Worm (Caenorhabditis elegans): ENCODE measurements around the gene H20E11.3.

Gene H20E11.3

ce11 chrIV:6839091-6839522, 14.5 kb downstream of the H20E11.3 start (continued):
- TF ChIP-seq elt-3 (tag; optimal IDR thresholded peaks at IDR 0.05) (no peak), Y116A8C.19 (tag; optimal IDR thresholded peaks at IDR 0.05; ENCODE audit: borderline replicate concordance) (no peak), ceh-82 (tag; optimal IDR thresholded peaks at IDR 0.05) (peak; percentile 67 to 78 (median 77)), egl-27 (tag; optimal IDR thresholded peaks at IDR 0.05) (peak; percentile 44 to 67), nhr-11 (tag; optimal IDR thresholded peaks at IDR 0.05) (peak; percentile 77), nhr-28 (tag; optimal IDR thresholded peaks at IDR 0.05) (no peak), ztf-11 (tag; optimal IDR thresholded peaks at IDR 0.05) (no peak), hpl-2 (GFP tag; optimal IDR thresholded peaks at IDR 0.05) (no peak), blmp-1 (tag; optimal IDR thresholded peaks at IDR 0.05) (peak; percentile 80), egl-13 (tag; optimal IDR thresholded peaks at IDR 0.05) (peak; percentile 90), ceh-63 (GFP tag; optimal IDR thresholded peaks at IDR 0.05) (no peak), tlp-1 (tag; optimal IDR thresholded peaks at IDR 0.05) (no peak), C04F5.9 (tag; optimal IDR thresholded peaks at IDR 0.05) (no peak), efl-1 (optimal IDR thresholded peaks at IDR 0.05) (peak; percentile 72 to 74), efl-1 (GFP tag; optimal IDR thresholded peaks at IDR 0.05 in 1 of 2) (peak; percentile 40 to 90), irx-1 (tag; optimal IDR thresholded peaks at IDR 0.05) (peak; percentile 79), ces-1 (GFP tag; optimal IDR thresholded peaks at IDR 0.05) (no peak), pax-3 (tag; optimal IDR thresholded peaks at IDR 0.05) (peak; percentile 31), fos-1 (tag; optimal IDR thresholded peaks at IDR 0.05) (peak; percentile 58), lin-35 (GFP tag; optimal IDR thresholded peaks at IDR 0.05) (peak; percentile 58 to 73), grh-1 (GFP tag; IDR thresholded peaks at IDR 0.05) (no peak), mep-1 (tag; optimal IDR thresholded peaks at IDR 0.05) (peak; percentile 59), mab-9 (GFP tag; IDR thresholded peaks at IDR 0.05) (no peak; the same call in 1 of the 2 replicates), unc-86 (tag; optimal IDR thresholded peaks at IDR 0.05) (peak; percentile 81), ztf-4 (tag; optimal IDR thresholded peaks at IDR 0.05) (peak; percentile 56), lsy-2 (tag; optimal IDR thresholded peaks at IDR 0.05) (peak; percentile 80 to 86), lir-3 (tag; optimal IDR thresholded peaks at IDR 0.05; ENCODE audit: poor library complexity) (peak; percentile 70), nhr-237 (tag; optimal IDR thresholded peaks at IDR 0.05) (peak; percentile 34), sptf-1 (tag; optimal IDR thresholded peaks at IDR 0.05) (no peak), rnt-1 (tag; optimal IDR thresholded peaks at IDR 0.05) (peak; percentile 88), unc-130 (tag; optimal IDR thresholded peaks at IDR 0.05) (no peak), lin-13 (GFP tag; optimal IDR thresholded peaks at IDR 0.05) (peak; percentile 58), snpc-4 (tag; optimal IDR thresholded peaks at IDR 0.05) (no peak), ceh-88 (GFP tag; IDR thresholded peaks at IDR 0.05) (peak; percentile 56; the same call in 1 of the 2 replicates), skn-1 (tag; optimal IDR thresholded peaks at IDR 0.05) (peak; percentile 60), sox-4 (tag; optimal IDR thresholded peaks at IDR 0.05) (peak; percentile 18), aly-2 (tag; optimal IDR thresholded peaks at IDR 0.05) (peak; percentile 58), hlh-4 (tag; optimal IDR thresholded peaks at IDR 0.05) (no peak), efl-3 (GFP tag; optimal IDR thresholded peaks at IDR 0.05) (no peak), fkh-10 (GFP tag; optimal IDR thresholded peaks at IDR 0.05) (peak; percentile 94), mdl-1 (tag; optimal IDR thresholded peaks at IDR 0.05) (peak in 1 of 2 experiments; percentile 41), sup-37 (GFP tag; optimal IDR thresholded peaks at IDR 0.05) (peak; percentile 33), pqm-1 (tag; optimal IDR thresholded peaks at IDR 0.05) (peak; percentile 49), C16A3.4 (tag; optimal IDR thresholded peaks at IDR 0.05) (no peak), ceh-90 (tag; optimal IDR thresholded peaks at IDR 0.05) (no peak), vab-15 (tag; optimal IDR thresholded peaks at IDR 0.05) (no peak), swsn-7 (tag; optimal IDR thresholded peaks at IDR 0.05) (peak; percentile 90)

Data from whole organism, L1 larva.